Worm (Caenorhabditis elegans): Measurements from ENCODE around the gene F41C3.7.

Gene F41C3.7

DNA sequence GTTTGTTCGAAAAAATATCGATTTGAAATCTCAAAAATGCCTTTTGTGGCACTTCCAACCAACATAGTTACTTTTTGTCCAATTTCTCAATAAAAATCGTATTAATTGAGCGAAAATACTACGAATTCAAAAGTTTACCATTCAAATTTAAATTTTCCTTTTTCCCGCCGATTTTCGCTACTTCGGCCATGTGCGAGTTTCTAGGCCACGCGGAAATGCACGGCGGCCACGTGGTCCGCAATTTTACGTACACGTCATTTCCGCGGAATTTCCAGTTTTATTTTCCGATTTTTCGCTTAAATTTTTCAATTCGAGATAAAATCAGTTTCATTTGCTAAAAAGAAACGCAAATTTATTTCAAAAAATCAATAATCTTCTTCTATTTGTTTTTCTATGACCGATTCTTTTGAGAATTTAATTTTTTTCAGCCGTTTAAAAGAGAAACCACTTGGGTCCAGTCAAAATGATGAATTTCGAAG, 10.2 kb downstream of the F41C3.7 start, which contains the start of gene eas-1 (continued):
- peak; percentile 95 for TF ChIP-seq lir-3 (tag; optimal IDR thresholded peaks at IDR 0.05; ENCODE audit: poor library complexity)
- TF ChIP-seq tbx-2 (tag; optimal IDR thresholded peaks at IDR 0.05) = peak; percentile 91
- TF ChIP-seq mdl-1 (tag; optimal IDR thresholded peaks at IDR 0.05) = peak; percentile 20 to 88
- peak; percentile 87 for TF ChIP-seq sox-4 (tag; optimal IDR thresholded peaks at IDR 0.05)
- TF ChIP-seq nhr-90 (tag; optimal IDR thresholded peaks at IDR 0.05; ENCODE audit: poor library complexity) = peak; percentile 90
- TF ChIP-seq elt-3 (tag; optimal IDR thresholded peaks at IDR 0.05) = peak in 3 of 6 experiments; percentile 1 to 79 (median 19)
- TF ChIP-seq hpl-2 (GFP tag; optimal IDR thresholded peaks at IDR 0.05) = peak; percentile 47
- TF ChIP-seq tlp-1 (tag; optimal IDR thresholded peaks at IDR 0.05) = no peak
- no peak for TF ChIP-seq nhr-28 (tag; optimal IDR thresholded peaks at IDR 0.05)
- TF ChIP-seq dsc-1 (tag; optimal IDR thresholded peaks at IDR 0.05) = peak; percentile 86
- TF ChIP-seq alr-1 (tag; optimal IDR thresholded peaks at IDR 0.05; ENCODE audit: borderline replicate concordance) = no peak
- TF ChIP-seq nhr-20 (tag; optimal IDR thresholded peaks at IDR 0.05) = peak; percentile 86
- peak; percentile 25 for TF ChIP-seq fkh-10 (GFP tag; optimal IDR thresholded peaks at IDR 0.05)
- peak; percentile 75 for TF ChIP-seq unc-86 (tag; optimal IDR thresholded peaks at IDR 0.05)
- no peak for TF ChIP-seq ces-1 (GFP tag; optimal IDR thresholded peaks at IDR 0.05)
- TF ChIP-seq efl-3 (GFP tag; optimal IDR thresholded peaks at IDR 0.05) = peak; percentile 29
- peak; percentile 78 for TF ChIP-seq skn-1 (tag; optimal IDR thresholded peaks at IDR 0.05)
- TF ChIP-seq ceh-88 (GFP tag; IDR thresholded peaks at IDR 0.05) = peak; percentile 57; the same call in 1 of the 2 replicates
- TF ChIP-seq unc-30 (tag; optimal IDR thresholded peaks at IDR 0.05) = no peak
- TF ChIP-seq ceh-82 (tag; optimal IDR thresholded peaks at IDR 0.05) = peak; percentile 62 to 79 (median 78)
- no peak for TF ChIP-seq nhr-84 (tag; optimal IDR thresholded peaks at IDR 0.05)
- TF ChIP-seq pax-3 (tag; optimal IDR thresholded peaks at IDR 0.05) = peak; percentile 87
- TF ChIP-seq nhr-77 (tag; optimal IDR thresholded peaks at IDR 0.05) = no peak
- TF ChIP-seq mef-2 (tag; optimal IDR thresholded peaks at IDR 0.05) = peak; percentile 9
- TF ChIP-seq unc-98 (GFP tag; IDR thresholded peaks at IDR 0.05) = peak; percentile 85
- TF ChIP-seq zip-4 (GFP tag; optimal IDR thresholded peaks at IDR 0.05) = peak; percentile 10
- peak; percentile 81 for TF ChIP-seq F16B12.6 (tag; optimal IDR thresholded peaks at IDR 0.05)
- TF ChIP-seq egl-13 (tag; optimal IDR thresholded peaks at IDR 0.05) = peak; percentile 84
- no peak for TF ChIP-seq ama-1 (optimal IDR thresholded peaks at IDR 0.05)
- peak; percentile 35 for TF ChIP-seq lin-39 (tag; optimal IDR thresholded peaks at IDR 0.05)
- peak; percentile 82 for TF ChIP-seq mep-1 (tag; optimal IDR thresholded peaks at IDR 0.05)
- TF ChIP-seq lin-15B (tag; optimal IDR thresholded peaks at IDR 0.05) = peak; percentile 55
- TF ChIP-seq aha-1 (tag; optimal IDR thresholded peaks at IDR 0.05) = no peak
- TF ChIP-seq lin-14 (GFP tag; optimal IDR thresholded peaks at IDR 0.05) = peak; percentile 83
- TF ChIP-seq hlh-4 (tag; optimal IDR thresholded peaks at IDR 0.05) = no peak
- peak; percentile 81 for TF ChIP-seq isw-1 (GFP tag; IDR thresholded peaks at IDR 0.05)
- TF ChIP-seq ztf-11 (tag; optimal IDR thresholded peaks at IDR 0.05) = peak in 1 of 2 experiments; percentile 88
- peak; percentile 98 for TF ChIP-seq rnt-1 (tag; optimal IDR thresholded peaks at IDR 0.05)
- no peak for TF ChIP-seq nhr-76 (tag; optimal IDR thresholded peaks at IDR 0.05)
- no peak for TF ChIP-seq unc-62 (GFP tag; optimal IDR thresholded peaks at IDR 0.05)
- peak; percentile 52 for TF ChIP-seq Y116A8C.19 (tag; optimal IDR thresholded peaks at IDR 0.05; ENCODE audit: borderline replicate concordance)
- TF ChIP-seq C34B4.2 (tag; optimal IDR thresholded peaks at IDR 0.05) = no peak

DNA sequence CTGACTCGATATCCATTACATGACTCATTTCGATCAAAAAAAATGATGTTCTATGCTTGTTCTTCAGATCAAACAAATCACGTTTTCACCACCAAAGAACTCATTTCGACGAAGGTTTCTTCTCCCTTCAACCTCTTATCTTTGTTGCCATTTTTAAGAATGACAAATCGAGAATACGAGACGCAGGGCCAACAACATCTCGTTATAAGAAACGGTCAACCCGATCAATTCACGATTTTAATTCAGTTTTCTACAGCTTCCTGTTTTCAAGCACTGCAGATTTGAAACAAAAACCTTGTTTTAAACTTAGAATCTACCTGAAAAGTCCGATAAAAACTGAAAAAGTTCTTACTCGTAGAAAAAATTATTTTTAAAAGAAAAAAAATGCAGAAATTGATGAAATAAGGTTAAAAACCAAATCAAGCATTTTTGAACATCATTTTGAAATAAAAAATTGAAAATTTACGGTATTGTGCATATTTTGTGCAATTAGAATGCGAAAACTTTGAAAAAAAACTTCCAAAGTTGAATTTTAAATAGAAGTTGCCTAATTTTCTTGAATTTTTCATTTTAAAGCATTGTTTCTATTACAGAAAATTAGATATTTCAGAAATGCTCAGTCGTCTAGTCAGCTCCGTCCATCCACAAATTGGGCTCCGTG, 11.8 kb downstream of the F41C3.7 start, which contains the start of gene acs-11:
TSS of gene acs-11 (plus strand) at position 611 of the 661 bp plus-strand sequence.
- TF ChIP-seq snu-23 (GFP tag; optimal IDR thresholded peaks at IDR 0.05) = peak; percentile 13
- no peak for TF ChIP-seq xbp-1 (tag; optimal IDR thresholded peaks at IDR 0.05)
- TF ChIP-seq unc-30 (tag; optimal IDR thresholded peaks at IDR 0.05) = no peak
- TF ChIP-seq nhr-47 (tag; optimal IDR thresholded peaks at IDR 0.05) = no peak
- TF ChIP-seq vab-15 (tag; optimal IDR thresholded peaks at IDR 0.05) = no peak
- TF ChIP-seq mdl-1 (tag; optimal IDR thresholded peaks at IDR 0.05) = peak in 1 of 2 experiments; percentile 5
- no peak for TF ChIP-seq alr-1 (tag; optimal IDR thresholded peaks at IDR 0.05; ENCODE audit: borderline replicate concordance)
- no peak for TF ChIP-seq swsn-7 (tag; optimal IDR thresholded peaks at IDR 0.05)
- TF ChIP-seq lsy-2 (tag; optimal IDR thresholded peaks at IDR 0.05) = no peak
- no peak for TF ChIP-seq ceh-8 (GFP tag; optimal IDR thresholded peaks at IDR 0.05)
- peak; percentile 25 for TF ChIP-seq nhr-71 (tag; optimal IDR thresholded peaks at IDR 0.05)
- peak; percentile 14 for TF ChIP-seq nhr-90 (tag; optimal IDR thresholded peaks at IDR 0.05; ENCODE audit: poor library complexity)
- TF ChIP-seq blmp-1 (tag; optimal IDR thresholded peaks at IDR 0.05) = peak; percentile 65
- no peak for TF ChIP-seq F16B12.6 (tag; optimal IDR thresholded peaks at IDR 0.05)
- no peak for TF ChIP-seq nhr-77 (tag; optimal IDR thresholded peaks at IDR 0.05)
- TF ChIP-seq lin-14 (GFP tag; optimal IDR thresholded peaks at IDR 0.05) = peak; percentile 23

Data from whole organism, L1 larva.